Worm (Caenorhabditis elegans): Measurements from ENCODE around the gene K02E7.4.

DNA sequence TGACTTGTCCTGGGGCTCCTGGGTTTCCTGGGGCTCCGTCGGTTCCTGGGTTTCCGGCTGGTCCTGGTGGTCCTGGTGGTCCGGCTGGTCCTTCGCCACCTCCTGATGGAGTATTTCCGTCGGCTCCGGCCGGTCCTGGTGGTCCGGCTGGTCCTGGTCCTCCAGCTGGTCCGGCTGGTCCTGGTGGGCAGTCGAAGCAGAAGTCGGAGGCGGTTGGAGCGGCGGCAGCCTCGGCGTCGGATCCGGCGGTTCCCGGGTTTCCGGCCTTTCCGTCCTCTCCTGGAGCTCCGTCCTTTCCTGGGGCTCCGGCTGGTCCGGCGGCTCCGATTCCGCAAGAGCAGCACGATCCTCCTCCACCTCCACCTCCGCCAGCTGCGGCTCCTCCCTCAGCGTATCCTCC lies 33.1 kb downstream of the K02E7.4 start:
- TF ChIP-seq hlh-30 (tag; optimal IDR thresholded peaks at IDR 0.05; ENCODE audit: insufficient read depth): no peak
- TF ChIP-seq ceh-31 (tag; optimal IDR thresholded peaks at IDR 0.05): no peak
- no peak for TF ChIP-seq nhr-232 (tag; optimal IDR thresholded peaks at IDR 0.05)
- TF ChIP-seq hlh-6 (tag; optimal IDR thresholded peaks at IDR 0.05): peak; percentile 38
- TF ChIP-seq pqm-1 (tag; optimal IDR thresholded peaks at IDR 0.05): no peak
- TF ChIP-seq ama-1 (optimal IDR thresholded peaks at IDR 0.05): no peak
- no peak for TF ChIP-seq sox-2 (GFP tag; IDR thresholded peaks at IDR 0.05)
- TF ChIP-seq dve-1 (tag; optimal IDR thresholded peaks at IDR 0.05): no peak
- no peak for TF ChIP-seq fkh-10 (GFP tag; optimal IDR thresholded peaks at IDR 0.05)
- no peak for TF ChIP-seq pros-1 (tag; optimal IDR thresholded peaks at IDR 0.05)
- TF ChIP-seq tbx-2 (tag; optimal IDR thresholded peaks at IDR 0.05): no peak
- no peak for TF ChIP-seq unc-42 (tag; optimal IDR thresholded peaks at IDR 0.05)
- TF ChIP-seq ets-4 (tag; optimal IDR thresholded peaks at IDR 0.05): no peak

Data from whole organism, late embryonic.